Worm (Caenorhabditis elegans): ENCODE results near the gene F34D10.4.

Gene F34D10.4

DNA sequence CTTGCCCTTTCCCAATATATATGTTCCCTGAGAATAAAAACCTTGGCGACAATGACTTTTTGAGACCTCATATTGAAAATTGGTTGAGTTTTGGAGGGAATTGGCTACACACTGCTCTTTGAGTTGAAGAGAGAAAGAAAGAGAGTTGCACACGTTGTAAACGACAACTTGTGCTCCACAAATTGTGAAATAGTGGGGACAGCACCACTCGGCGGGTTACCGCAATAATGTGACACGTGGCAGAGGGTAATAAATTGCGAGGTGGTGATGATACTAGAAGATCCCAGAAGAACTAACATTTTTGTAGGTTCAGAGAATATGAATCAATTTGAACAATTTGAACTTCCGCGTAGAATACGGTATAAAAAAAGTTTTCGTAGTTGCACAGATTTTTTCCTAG lies 45.4 kb downstream of the F34D10.4 start:
- no peak for TF ChIP-seq unc-62 (GFP tag; optimal IDR thresholded peaks at IDR 0.05)

DNA sequence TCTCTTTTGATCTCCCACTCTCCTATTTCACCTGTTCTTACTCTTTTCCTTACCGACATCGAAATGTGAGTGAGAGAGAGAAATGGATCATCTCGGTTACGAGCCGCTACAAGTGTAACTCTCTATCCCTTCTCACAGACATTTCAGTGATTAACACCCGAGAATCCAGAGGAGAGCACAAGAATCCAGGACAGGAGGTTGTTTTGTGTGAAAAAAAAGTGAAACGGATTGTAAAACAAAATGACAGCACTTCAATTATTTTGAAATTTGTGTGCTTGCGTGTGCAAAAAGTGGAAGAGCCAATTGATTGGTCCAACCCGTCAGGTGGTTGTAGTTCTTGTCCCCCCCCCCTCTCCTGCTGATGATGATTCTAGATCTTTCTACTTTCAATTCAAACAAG lies 46.5 kb downstream of the F34D10.4 start:
- TF ChIP-seq unc-62 (GFP tag; optimal IDR thresholded peaks at IDR 0.05) = no peak

DNA sequence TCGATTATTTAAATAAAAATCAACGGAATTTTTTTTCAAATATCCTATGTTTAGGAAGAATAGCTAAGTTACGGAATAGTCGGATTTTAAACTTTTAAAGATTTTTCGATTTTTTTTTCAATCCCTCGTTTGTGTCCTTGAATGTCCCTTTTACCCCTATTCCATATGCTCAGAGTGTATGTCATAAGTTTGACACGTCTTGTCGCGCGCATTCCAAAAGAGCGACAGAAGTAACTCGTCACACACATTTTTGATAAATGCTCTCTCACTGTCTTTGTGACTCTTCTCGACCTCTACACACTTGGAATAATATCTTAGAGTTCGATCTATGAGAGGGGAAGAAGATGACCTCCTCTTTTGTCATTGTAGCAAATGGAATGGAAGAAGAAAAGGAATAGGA lies 47.5 kb downstream of the F34D10.4 start:
- TF ChIP-seq unc-62 (GFP tag; optimal IDR thresholded peaks at IDR 0.05) = no peak

DNA sequence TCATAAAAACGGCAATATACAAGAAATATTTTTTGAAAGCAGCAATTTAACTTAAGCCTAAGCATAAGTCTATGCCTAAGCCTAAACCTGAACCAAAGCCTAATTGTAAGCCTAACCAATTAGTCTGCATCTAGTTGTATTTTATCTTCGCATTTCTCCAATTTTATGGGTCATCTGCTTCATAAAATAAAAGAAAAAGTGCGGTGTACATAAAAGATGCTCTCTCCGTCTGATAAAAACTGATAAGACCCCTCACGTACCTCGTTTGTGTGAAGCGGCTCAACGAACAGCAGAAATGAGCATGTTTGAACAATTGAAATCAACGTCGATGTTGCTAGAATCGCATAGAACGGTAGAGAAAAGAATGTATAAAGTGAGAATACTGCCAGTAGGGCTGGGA lies 48.7 kb downstream of the F34D10.4 start:
- no peak for TF ChIP-seq unc-62 (GFP tag; optimal IDR thresholded peaks at IDR 0.05)

DNA sequence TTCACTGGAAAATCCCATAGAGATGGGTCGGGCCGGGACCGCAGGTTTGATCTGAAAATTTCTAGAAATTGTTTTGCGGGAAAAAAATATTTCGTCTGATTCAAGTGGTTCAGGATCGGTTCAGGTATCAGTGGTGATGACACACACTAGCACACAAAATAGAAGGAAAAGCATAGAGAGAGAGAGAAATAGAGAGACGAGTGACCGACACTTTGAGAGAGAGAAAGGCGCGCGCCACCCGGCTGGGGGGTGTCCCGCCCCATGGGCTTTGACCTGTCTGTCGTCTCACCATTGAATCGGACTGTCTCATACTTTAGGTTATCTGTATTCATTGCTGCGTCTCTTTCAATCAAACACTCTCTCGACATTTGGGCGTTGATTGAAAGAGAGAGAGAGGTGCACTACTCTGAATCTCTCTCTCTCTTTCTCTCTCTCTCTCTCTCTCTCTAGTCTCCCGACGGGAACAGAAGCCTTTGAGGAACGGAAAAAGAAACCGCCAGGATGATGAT lies 50.1 kb downstream of the F34D10.4 start, which contains the start of gene acy-3:
Gene acy-3 (minus strand): TSS at position 51 of the 509 bp plus-strand sequence.
- no peak for TF ChIP-seq unc-62 (GFP tag; optimal IDR thresholded peaks at IDR 0.05)

All from whole organism, dauer.